Worm (Caenorhabditis elegans) whole organism, midembryonic: Measurements from ENCODE around the gene nas-1.

Experiments used
- T22C8.4 ChIP-seq: fragments of 200-800 bp; sonication (Bioruptor generic); IDR thresholded peaks from 2 replicates; pipeline ENCODE4 v1.3.6; 2022; ENCODE audit warnings: missing genetic modification characterization, missing compliant biosample characterization
- cog-1 ChIP-seq: sonication (generic microtip); optimal IDR thresholded peaks from 2 replicates; lab custom pipeline; 2016; ENCODE audit warnings: missing genetic modification characterization, missing compliant biosample characterization
- flt-1 ChIP-seq: fragments of 200-800 bp; sonication (Bioruptor generic); IDR thresholded peaks from 2 replicates; pipeline ENCODE4 v1.3.6; 2022; ENCODE audit warnings: missing genetic modification characterization, missing compliant biosample characterization
- klf-2 ChIP-seq: fragments of 200-800 bp; sonication (Bioruptor generic); conservative IDR thresholded peaks from 2 replicates; pipeline ENCODE4 v1.3.6; 2022; ENCODE audit warnings: missing genetic modification reagents, missing genetic modification characterization, missing compliant biosample characterization
- med-1 ChIP-seq: sonication (generic microtip); optimal IDR thresholded peaks from 2 replicates; lab custom pipeline; 2017; ENCODE audit warnings: missing genetic modification characterization, mild to moderate bottlenecking, missing compliant biosample characterization, antibody characterized with exemption, missing genetic modification reagents; ENCODE audit not compliant: insufficient read depth
- ref-1 ChIP-seq: fragments of 200-800 bp; sonication (Bioruptor generic); conservative IDR thresholded peaks from 2 replicates; pipeline ENCODE4 v1.3.6; 2022; ENCODE audit warnings: missing genetic modification reagents, missing genetic modification characterization, missing compliant biosample characterization
- tab-1 ChIP-seq: fragments of 200-800 bp; sonication (Bioruptor generic); IDR thresholded peaks from 2 replicates; pipeline ENCODE4 v1.3.6; 2022; ENCODE audit warnings: missing genetic modification characterization, missing compliant biosample characterization
- ztf-23 ChIP-seq: fragments of 200-800 bp; sonication (Bioruptor generic); IDR thresholded peaks from 2 replicates; pipeline ENCODE4 v1.3.6; 2022; ENCODE audit warnings: missing genetic modification reagents, missing genetic modification characterization, missing compliant biosample characterization
- ztf-29 ChIP-seq: fragments of 200-800 bp; sonication (Bioruptor generic); IDR thresholded peaks from 2 replicates; pipeline ENCODE4 v1.3.6; 2022; ENCODE audit warnings: missing genetic modification reagents, missing genetic modification characterization, missing compliant biosample characterization

nas-1 gene

DNA sequence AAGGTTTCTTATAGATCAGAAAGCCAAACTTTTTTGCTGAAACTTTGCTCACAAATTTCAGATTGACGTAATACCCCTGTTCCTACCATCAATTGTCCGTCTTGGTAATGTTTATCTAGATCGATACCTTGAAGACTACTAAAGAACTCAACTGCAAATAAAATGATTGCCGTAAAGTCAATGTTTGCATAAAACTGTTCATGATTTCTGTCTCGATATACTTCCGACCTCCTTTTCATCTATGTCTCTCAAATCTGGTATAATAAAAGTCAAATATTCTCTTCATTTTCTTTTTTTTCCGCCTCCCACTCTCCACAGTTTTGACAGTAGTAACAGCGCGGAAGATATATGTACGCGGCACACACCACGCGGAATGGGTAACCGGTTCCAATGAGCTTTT lies at the start of gene nas-1:
TSS of gene nas-1 (plus strand) at position 301 of the 400 bp plus-strand sequence.
- TF ChIP-seq klf-2 (GFP tag; lab: Robert Waterston, UW) (no peak), ztf-29 (GFP tag; lab: Robert Waterston, UW) (no peak), ztf-23 (GFP tag; lab: Robert Waterston, UW) (no peak), T22C8.4 (no peak), flt-1 (no peak), tab-1 (GFP tag; lab: Robert Waterston, UW) (no peak)

DNA sequence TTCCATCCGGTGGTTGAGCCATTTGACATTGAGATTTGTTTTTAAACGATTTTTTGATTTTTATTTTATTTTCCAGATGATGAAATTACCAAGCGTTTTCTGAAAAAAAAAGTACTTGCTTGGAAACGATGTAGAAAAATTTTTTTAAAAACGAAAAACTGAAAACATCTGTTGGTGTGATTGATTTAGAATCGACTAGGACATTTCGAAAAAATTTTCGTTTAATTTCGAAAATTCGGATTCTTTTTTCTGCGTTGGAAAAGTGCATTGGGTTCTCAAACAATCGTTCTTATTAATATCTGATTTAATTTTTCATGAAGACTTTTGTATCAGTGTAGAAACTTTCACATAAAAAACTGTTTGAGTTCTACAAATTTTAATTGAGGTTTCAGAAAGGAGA lies 46.3 kb upstream of the nas-1 start, which contains the start of gene F53A2.9:
TSS of gene F53A2.9 (minus strand) at position 101 of the 400 bp plus-strand sequence.
- TF ChIP-seq ztf-29 (GFP tag; lab: Robert Waterston, UW), result no peak
- no peak for TF ChIP-seq T22C8.4
- no peak for TF ChIP-seq ref-1 (GFP tag; lab: Robert Waterston, UW)
- no peak for TF ChIP-seq tab-1 (GFP tag; lab: Robert Waterston, UW)

DNA sequence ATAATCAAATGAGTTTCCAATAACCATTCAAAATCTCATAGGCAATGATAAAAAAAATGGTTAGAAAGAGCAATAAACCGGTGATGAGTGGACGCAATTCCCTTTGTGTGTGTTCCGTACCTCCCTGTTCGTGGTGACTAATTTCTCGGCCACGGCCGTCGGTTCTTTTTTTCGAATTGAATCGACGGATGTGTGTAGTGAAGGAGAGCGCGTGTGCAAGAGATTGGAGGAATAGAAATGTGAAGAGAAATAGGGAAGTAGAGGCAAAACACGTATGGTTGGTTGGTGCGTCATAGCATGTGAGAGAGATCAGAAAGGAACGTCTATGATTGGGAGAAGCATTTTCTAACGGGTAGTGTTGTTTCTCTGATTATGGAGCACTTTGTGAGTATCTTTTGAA lies 45.8 kb upstream of the nas-1 start:
- TF ChIP-seq ref-1 (GFP tag; lab: Robert Waterston, UW), result no peak
- no peak for TF ChIP-seq ztf-23 (GFP tag; lab: Robert Waterston, UW)
- 0 out of 2 replicates have a peak, but pooled peaks have one; percentile 44 for TF ChIP-seq flt-1

DNA sequence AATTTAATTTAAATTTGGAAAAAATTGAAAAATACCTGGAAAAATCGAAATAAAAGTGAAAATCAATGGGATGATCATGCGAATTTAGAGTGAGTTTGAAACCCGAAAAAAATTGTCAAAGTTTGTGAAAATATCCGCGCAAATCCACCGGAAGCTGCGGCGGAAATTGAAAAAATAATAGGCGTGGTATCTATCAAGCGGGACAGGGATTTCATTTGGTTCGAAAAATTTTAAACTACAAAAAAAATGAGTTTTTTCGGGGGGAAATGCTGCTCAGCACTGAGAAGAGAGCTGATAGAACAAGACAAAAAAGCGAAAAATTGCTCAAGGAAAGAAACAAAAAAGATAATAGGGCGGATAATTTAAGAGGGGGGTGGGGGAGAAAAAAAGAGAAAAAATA lies 34.6 kb upstream of the nas-1 start, which contains the start of gene T03F6.9:
TSS of gene T03F6.9 (minus strand) at position 101 of the 400 bp plus-strand sequence.
- no peak for TF ChIP-seq ref-1 (GFP tag; lab: Robert Waterston, UW)
- TF ChIP-seq med-1, result no peak
- TF ChIP-seq klf-2 (GFP tag; lab: Robert Waterston, UW), result no peak
- no peak for TF ChIP-seq ztf-23 (GFP tag; lab: Robert Waterston, UW)
- no peak for TF ChIP-seq T22C8.4
- TF ChIP-seq cog-1 (tag; lab: Kevin White, UChicago), result no peak
- no peak for TF ChIP-seq tab-1 (GFP tag; lab: Robert Waterston, UW)
- no peak for TF ChIP-seq flt-1
- TF ChIP-seq ztf-29 (GFP tag; lab: Robert Waterston, UW), result no peak

DNA sequence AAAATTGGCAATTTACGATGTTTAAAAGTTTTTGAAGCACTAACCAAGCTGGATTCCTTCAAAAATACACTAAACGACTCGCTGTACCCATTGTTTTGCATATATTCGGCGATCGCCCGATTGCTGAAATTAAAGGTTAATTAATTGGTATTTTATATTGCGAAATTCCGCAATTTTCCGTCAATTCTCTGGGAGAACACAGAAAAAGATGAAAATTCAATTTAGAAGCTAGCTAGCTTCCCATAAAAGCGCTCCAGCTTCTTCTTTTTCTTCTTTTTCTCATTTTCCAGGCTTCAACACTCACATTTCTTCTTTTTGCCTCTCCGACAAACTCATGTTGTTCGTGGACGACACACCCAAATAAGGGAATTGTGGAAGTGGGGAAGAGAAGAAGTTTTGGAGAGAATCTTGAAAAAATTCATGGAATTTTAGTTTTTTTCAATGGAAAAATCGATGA lies 29.3 kb upstream of the nas-1 start, which contains the start of gene lis-1:
TSS of gene lis-1 (minus strand) at position 407 of the 457 bp plus-strand sequence.
- TF ChIP-seq ref-1 (GFP tag; lab: Robert Waterston, UW) (no peak), med-1 (no peak), cog-1 (tag; lab: Kevin White, UChicago) (no peak), ztf-23 (GFP tag; lab: Robert Waterston, UW) (no peak), flt-1 (no peak), tab-1 (GFP tag; lab: Robert Waterston, UW) (no peak), klf-2 (GFP tag; lab: Robert Waterston, UW) (no peak), ztf-29 (GFP tag; lab: Robert Waterston, UW) (no peak), T22C8.4 (no peak)

DNA sequence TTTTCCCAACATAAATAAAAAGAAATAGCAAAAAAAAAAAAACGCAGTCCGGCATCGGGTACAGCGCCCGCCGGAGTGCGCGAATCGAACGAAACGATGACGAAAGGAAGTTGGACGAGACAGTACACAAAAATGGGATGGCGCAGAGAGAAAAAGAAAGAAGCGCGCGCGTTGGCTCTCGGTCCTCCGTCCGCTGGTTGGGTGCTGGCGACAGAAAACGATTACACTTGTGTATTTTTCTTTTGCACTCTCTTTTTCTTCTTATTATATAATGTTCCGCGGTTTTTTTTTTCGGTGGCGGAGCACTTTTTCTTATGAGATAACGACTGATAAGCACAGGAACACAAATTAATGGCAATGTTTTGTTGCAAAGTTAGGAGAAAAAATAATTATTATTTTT lies 28.4 kb upstream of the nas-1 start:
- TF ChIP-seq ref-1 (GFP tag; lab: Robert Waterston, UW) (no peak), ztf-29 (GFP tag; lab: Robert Waterston, UW) (no peak), cog-1 (tag; lab: Kevin White, UChicago) (no peak), med-1 (no peak), ztf-23 (GFP tag; lab: Robert Waterston, UW) (no peak), klf-2 (GFP tag; lab: Robert Waterston, UW) (no peak), T22C8.4 (no peak), tab-1 (GFP tag; lab: Robert Waterston, UW) (no peak), flt-1 (no peak)

DNA sequence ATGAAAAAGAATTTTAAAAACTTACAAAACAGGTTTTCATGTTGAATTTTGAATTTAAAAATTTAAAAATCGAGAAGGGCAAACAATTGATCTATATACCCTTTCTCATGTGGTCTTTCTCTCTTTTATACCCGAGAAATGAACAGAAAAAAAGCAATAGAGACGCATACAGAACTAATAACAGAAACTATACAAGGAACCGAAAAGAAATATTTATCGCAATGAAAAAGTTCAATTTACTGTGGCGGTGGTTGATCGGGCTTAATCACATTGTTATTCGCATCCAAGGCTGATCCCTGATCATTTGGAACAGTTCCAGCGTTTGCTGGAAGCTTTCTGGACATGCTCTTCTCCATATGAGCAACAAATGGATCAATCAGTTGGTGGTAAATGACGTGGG lies 27.4 kb upstream of the nas-1 start, which contains the start of gene T03F6.10:
TSS of gene T03F6.10 (minus strand) at position 101 of the 400 bp plus-strand sequence.
- no peak for TF ChIP-seq ztf-23 (GFP tag; lab: Robert Waterston, UW)
- no peak for TF ChIP-seq ref-1 (GFP tag; lab: Robert Waterston, UW)
- TF ChIP-seq tab-1 (GFP tag; lab: Robert Waterston, UW), result no peak
- no peak for TF ChIP-seq ztf-29 (GFP tag; lab: Robert Waterston, UW)
- no peak for TF ChIP-seq cog-1 (tag; lab: Kevin White, UChicago)
- no peak for TF ChIP-seq klf-2 (GFP tag; lab: Robert Waterston, UW)
- TF ChIP-seq T22C8.4, result no peak
- no peak for TF ChIP-seq med-1
- no peak for TF ChIP-seq flt-1

DNA sequence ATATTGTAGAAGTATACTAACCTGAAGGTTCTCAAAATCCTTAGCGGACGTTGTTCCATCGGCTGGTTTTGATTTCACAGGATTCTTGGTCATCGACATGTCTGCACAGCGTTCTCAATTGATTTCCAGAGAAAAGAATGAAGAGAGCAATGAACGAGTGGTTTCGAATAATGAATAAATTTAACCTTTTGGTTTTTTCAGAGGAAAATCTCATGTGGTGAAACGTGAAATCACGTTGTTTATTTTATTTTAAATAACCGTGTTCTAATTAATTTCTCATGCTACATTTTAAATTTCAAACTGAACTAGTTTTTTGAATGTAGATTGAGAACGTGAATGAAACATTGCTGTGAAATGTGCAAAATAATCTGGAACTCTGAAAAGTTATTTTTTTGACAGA lies 25.4 kb upstream of the nas-1 start, which contains the start of gene T03F6.6:
TSS of gene T03F6.6 (minus strand) at position 101 of the 400 bp plus-strand sequence.
- TF ChIP-seq ztf-23 (GFP tag; lab: Robert Waterston, UW) (no peak), klf-2 (GFP tag; lab: Robert Waterston, UW) (no peak), T22C8.4 (no peak), flt-1 (no peak), ref-1 (GFP tag; lab: Robert Waterston, UW) (no peak), ztf-29 (GFP tag; lab: Robert Waterston, UW) (no peak), cog-1 (tag; lab: Kevin White, UChicago) (no peak), tab-1 (GFP tag; lab: Robert Waterston, UW) (no peak), med-1 (no peak)

DNA sequence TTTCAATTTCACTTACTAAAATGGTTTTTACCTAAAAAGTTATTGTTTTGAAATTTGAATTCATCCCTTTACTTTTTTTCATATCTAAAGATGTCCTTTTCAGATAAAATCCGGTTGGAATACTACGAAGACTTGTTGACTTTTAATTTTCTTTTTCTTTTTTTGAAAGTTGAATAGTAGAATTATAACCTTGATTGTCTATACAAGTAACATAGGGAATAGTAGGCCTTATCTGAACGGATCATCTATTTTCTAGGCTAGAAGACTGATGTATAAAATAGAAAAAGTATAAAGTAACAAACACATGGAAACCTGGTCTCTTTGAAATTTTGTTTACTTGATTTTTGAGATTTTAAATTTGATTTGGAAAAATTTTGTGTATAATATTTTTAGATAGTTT lies 24.7 kb upstream of the nas-1 start:
- no peak for TF ChIP-seq tab-1 (GFP tag; lab: Robert Waterston, UW)
- TF ChIP-seq flt-1, result no peak
- no peak for TF ChIP-seq med-1
- TF ChIP-seq ref-1 (GFP tag; lab: Robert Waterston, UW), result no peak
- TF ChIP-seq klf-2 (GFP tag; lab: Robert Waterston, UW), result no peak
- TF ChIP-seq ztf-23 (GFP tag; lab: Robert Waterston, UW), result no peak
- TF ChIP-seq ztf-29 (GFP tag; lab: Robert Waterston, UW), result no peak

DNA sequence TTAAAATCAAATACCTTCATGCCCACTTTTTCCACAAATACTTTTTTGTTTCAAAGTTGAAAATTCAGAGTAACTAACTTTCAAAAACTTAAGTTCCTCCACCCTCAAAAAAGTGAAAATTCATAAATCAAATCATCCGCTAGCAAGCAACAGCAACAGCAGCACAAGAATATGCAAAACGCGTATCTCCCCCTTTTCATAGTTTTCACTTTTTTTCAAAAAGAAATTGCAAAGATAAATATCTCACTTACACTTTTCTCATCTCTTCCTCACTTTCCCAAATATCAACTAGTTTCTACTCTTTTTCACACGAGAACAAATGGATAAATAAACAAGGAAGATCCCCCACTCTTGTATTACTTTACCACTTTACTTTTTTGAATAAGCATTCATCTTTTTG lies 23.9 kb upstream of the nas-1 start:
- no peak for TF ChIP-seq T22C8.4
- no peak for TF ChIP-seq ref-1 (GFP tag; lab: Robert Waterston, UW)
- no peak for TF ChIP-seq ztf-23 (GFP tag; lab: Robert Waterston, UW)
- no peak for TF ChIP-seq tab-1 (GFP tag; lab: Robert Waterston, UW)
- TF ChIP-seq cog-1 (tag; lab: Kevin White, UChicago), result no peak
- TF ChIP-seq med-1, result no peak
- TF ChIP-seq klf-2 (GFP tag; lab: Robert Waterston, UW), result no peak
